Fruit fly (Drosophila melanogaster) whole organism, embryonic: ENCODE data around the gene CG16736.

Source experiments
- CG10959 ChIP-seq: fragments of 200-800 bp; sonication (Bioruptor generic); IDR thresholded peaks from 2 replicates; pipeline ENCODE4 v1.3.6; 2022; ENCODE audit warnings: missing biosample characterization, missing genetic modification characterization
- CG11093 ChIP-seq: fragments of 200-800 bp; sonication (Bioruptor generic); IDR thresholded peaks from 3 replicates; pipeline ENCODE4 v1.3.6; 2022; ENCODE audit warnings: missing biosample characterization, missing genetic modification characterization
- CG12071 ChIP-seq: fragments of 200-800 bp; sonication (Bioruptor generic); optimal IDR thresholded peaks from 3 replicates; lab custom pipeline; 2018; ENCODE audit warnings: missing biosample characterization, mild to moderate bottlenecking, missing genetic modification characterization
- CG13287 ChIP-seq: fragments of 200-800 bp; sonication (Bioruptor generic); IDR thresholded peaks from 2 replicates; pipeline ENCODE4 v1.3.6; 2022; ENCODE audit warnings: missing biosample characterization, missing genetic modification characterization; ENCODE audit not compliant: partially characterized antibody
- CG13424 ChIP-seq: fragments of 200-800 bp; sonication (Bioruptor generic); optimal IDR thresholded peaks from 2 replicates; lab custom pipeline; 2019; ENCODE audit warnings: missing biosample characterization, mild to moderate bottlenecking, missing genetic modification characterization, moderate library complexity
- CG15514 ChIP-seq: fragments of 200-800 bp; sonication (Bioruptor generic); optimal IDR thresholded peaks from 3 replicates; lab custom pipeline; 2017; ENCODE audit warnings: missing biosample characterization, missing genetic modification characterization, mild to moderate bottlenecking, moderate library complexity, missing genetic modification reagents
- CG15696 ChIP-seq: fragments of 200-800 bp; sonication (Bioruptor generic); optimal IDR thresholded peaks from 2 replicates; lab custom pipeline; 2019; ENCODE audit warnings: missing biosample characterization, mild to moderate bottlenecking, missing genetic modification characterization, moderate library complexity
- CG17186 ChIP-seq: fragments of 200-800 bp; sonication (Bioruptor generic); optimal IDR thresholded peaks from 3 replicates; lab custom pipeline; 2017; ENCODE audit warnings: missing biosample characterization, missing genetic modification reagents, missing genetic modification characterization
- CG31441 ChIP-seq: fragments of 200-800 bp; sonication (Bioruptor generic); IDR thresholded peaks from 2 replicates; pipeline ENCODE4 v1.3.6; 2022; ENCODE audit warnings: missing biosample characterization, missing genetic modification characterization
- CG3407 ChIP-seq: fragments of 200-800 bp; sonication (Bioruptor generic); optimal IDR thresholded peaks from 2 replicates; lab custom pipeline; 2018; ENCODE audit warnings: missing biosample characterization, mild to moderate bottlenecking, missing genetic modification characterization
- CG3726 ChIP-seq: fragments of 200-800 bp; sonication (Bioruptor generic); IDR thresholded peaks from 3 replicates; pipeline ENCODE4, ENCODE4 v1.3.6; 2022; ENCODE audit warnings: missing biosample characterization, missing genetic modification characterization
- CG4282 ChIP-seq: fragments of 200-800 bp; sonication (Bioruptor generic); optimal IDR thresholded peaks from 2 replicates; lab custom pipeline; 2016; ENCODE audit warnings: missing biosample characterization, missing genetic modification characterization
- CG6813 ChIP-seq: fragments of 200-800 bp; sonication (Bioruptor generic); optimal IDR thresholded peaks from 2 replicates; lab custom pipeline; 2017; ENCODE audit warnings: missing biosample characterization, missing genetic modification characterization, mild to moderate bottlenecking, moderate library complexity, missing genetic modification reagents
- CG7271 ChIP-seq: fragments of 200-800 bp; sonication (Bioruptor generic); optimal IDR thresholded peaks from 2 replicates; lab custom pipeline; 2018; ENCODE audit warnings: missing biosample characterization, mild to moderate bottlenecking, missing genetic modification characterization, moderate library complexity
- CG7786 ChIP-seq: fragments of 200-800 bp; sonication (Bioruptor generic); optimal IDR thresholded peaks from 2 replicates; lab custom pipeline; 2016; ENCODE audit warnings: missing biosample characterization, missing genetic modification characterization
- CG7987 ChIP-seq: fragments of 200-800 bp; sonication (Bioruptor generic); optimal IDR thresholded peaks from 2 replicates; lab custom pipeline; 2018; ENCODE audit warnings: missing biosample characterization, mild to moderate bottlenecking, missing genetic modification characterization, moderate library complexity
- CG8388 ChIP-seq: fragments of 200-800 bp; sonication (Bioruptor generic); optimal IDR thresholded peaks from 2 replicates; lab custom pipeline; 2019; ENCODE audit warnings: missing biosample characterization, mild to moderate bottlenecking, missing genetic modification characterization, moderate library complexity
- Dip2 ChIP-seq: fragments of 200-800 bp; sonication (Bioruptor generic); IDR thresholded peaks from 2 replicates; pipeline ENCODE4 v1.3.6; 2022; ENCODE audit warnings: missing biosample characterization, missing genetic modification characterization
- Dref ChIP-seq: fragments of 200-800 bp; sonication (Bioruptor generic); IDR thresholded peaks from 2 replicates; pipeline ENCODE4 v1.3.6; 2022; ENCODE audit warnings: missing biosample characterization, missing genetic modification characterization
- E2f1 ChIP-seq: fragments of 200-800 bp; sonication (Bioruptor generic); IDR thresholded peaks from 2 replicates; pipeline ENCODE4 v1.3.6; 2022; ENCODE audit warnings: missing biosample characterization, missing genetic modification characterization
- Ets65A ChIP-seq: fragments of 200-800 bp; sonication (Bioruptor generic); peaks from one replicate; lab custom pipeline; 2016; ENCODE audit warnings: missing biosample characterization, missing genetic modification characterization
- Fer3 ChIP-seq: fragments of 200-800 bp; sonication (Bioruptor generic); optimal IDR thresholded peaks from 2 replicates; lab custom pipeline; 2018; ENCODE audit warnings: missing biosample characterization, mild to moderate bottlenecking, missing genetic modification characterization, moderate library complexity
- HmgZ ChIP-seq: fragments of 200-800 bp; sonication (Bioruptor generic); optimal IDR thresholded peaks from 2 replicates; lab custom pipeline; 2018; ENCODE audit warnings: missing biosample characterization, mild to moderate bottlenecking, missing genetic modification characterization
- MBD-R2 ChIP-seq: fragments of 200-800 bp; sonication (Bioruptor generic); IDR thresholded peaks from 2 replicates; pipeline ENCODE4 v1.3.6; 2022; ENCODE audit warnings: missing biosample characterization, missing genetic modification characterization
- NFAT ChIP-seq: fragments of 200-800 bp; sonication (Bioruptor generic); IDR thresholded peaks from 2 replicates; pipeline ENCODE4 v1.3.6; 2022; ENCODE audit warnings: missing biosample characterization, missing genetic modification characterization
- Nf-YB ChIP-seq: fragments of 200-800 bp; sonication (Bioruptor generic); optimal IDR thresholded peaks from 3 replicates; lab custom pipeline; 2019; ENCODE audit warnings: missing biosample characterization, mild to moderate bottlenecking, missing genetic modification characterization, moderate library complexity
- Sry-β ChIP-seq: fragments of 200-800 bp; sonication (Bioruptor generic); optimal IDR thresholded peaks from 2 replicates; lab custom pipeline; 2018; ENCODE audit warnings: missing biosample characterization, mild to moderate bottlenecking, missing genetic modification characterization, moderate library complexity
- Taf1 ChIP-seq: fragments of 200-800 bp; sonication (Bioruptor generic); IDR thresholded peaks from 2 replicates; pipeline ENCODE4 v1.3.6; 2022; ENCODE audit warnings: missing biosample characterization, missing genetic modification characterization
- Usf ChIP-seq: fragments of 200-800 bp; sonication (Bioruptor generic); optimal IDR thresholded peaks from 2 replicates; lab custom pipeline; 2017; ENCODE audit warnings: missing genotype, missing biosample characterization, missing genetic modification characterization
- cad ChIP-seq: fragments of >200 bp; optimal IDR thresholded peaks from 2 replicates; lab custom pipeline; 2017; ENCODE audit warnings: missing biosample characterization, missing genetic modification characterization
- cas ChIP-seq: fragments of 200-800 bp; sonication (Bioruptor generic); IDR thresholded peaks from 2 replicates; pipeline ENCODE4 v1.3.6; 2022; ENCODE audit warnings: missing biosample characterization, missing genetic modification characterization
- crc ChIP-seq: fragments of 200-800 bp; sonication (Bioruptor generic); optimal IDR thresholded peaks from 2 replicates; lab custom pipeline; 2016; ENCODE audit warnings: missing biosample characterization, missing genetic modification characterization
- crp ChIP-seq, 2 experiments: fragments of 200-800 bp; sonication (Bioruptor generic); optimal IDR thresholded peaks; 2 replicates in 1 of 2; 3 replicates in 1 of 2; lab custom pipeline; 2017; ENCODE audit warnings: missing biosample characterization in 2 of 2, missing genetic modification characterization in 2 of 2, mild to moderate bottlenecking in 1 of 2, moderate library complexity in 1 of 2
- eve ChIP-seq, 2 experiments: fragments of >200 bp; optimal IDR thresholded peaks; 2 replicates each; lab custom pipeline; 2017; ENCODE audit warnings: missing biosample characterization in 2 of 2, missing genetic modification characterization in 2 of 2
- fu2 ChIP-seq: fragments of 200-800 bp; sonication (Bioruptor generic); optimal IDR thresholded peaks from 2 replicates; lab custom pipeline; 2016; ENCODE audit warnings: missing biosample characterization, missing genetic modification characterization
- gem ChIP-seq: fragments of 200-800 bp; sonication (Bioruptor generic); optimal IDR thresholded peaks from 2 replicates; lab custom pipeline; 2019; ENCODE audit warnings: missing biosample characterization, mild to moderate bottlenecking, missing genetic modification characterization, moderate library complexity
- gfzf ChIP-seq: fragments of 200-800 bp; sonication (Bioruptor generic); optimal IDR thresholded peaks from 2 replicates; lab custom pipeline; 2016; ENCODE audit warnings: missing biosample characterization, mild to moderate bottlenecking, missing genetic modification characterization, moderate library complexity
- grn ChIP-seq: fragments of 200-800 bp; sonication (Bioruptor generic); optimal IDR thresholded peaks from 3 replicates; lab custom pipeline; 2017; ENCODE audit warnings: missing biosample characterization, missing genetic modification characterization
- gsb ChIP-seq: fragments of 200-800 bp; sonication (Bioruptor generic); IDR thresholded peaks from 2 replicates; pipeline ENCODE4 v1.3.6; 2022; ENCODE audit warnings: missing biosample characterization, missing genetic modification characterization
- kah ChIP-seq: fragments of 200-800 bp; sonication (Bioruptor generic); optimal IDR thresholded peaks from 2 replicates; lab custom pipeline; 2018; ENCODE audit warnings: missing biosample characterization, mild to moderate bottlenecking, missing genetic modification characterization
- knrl ChIP-seq: fragments of 200-800 bp; sonication (Bioruptor generic); IDR thresholded peaks from 3 replicates; pipeline ENCODE4 v1.3.6; 2022; ENCODE audit warnings: missing biosample characterization, missing genetic modification characterization; ENCODE audit not compliant: partially characterized antibody
- mirr ChIP-seq: fragments of 200-800 bp; sonication (Bioruptor generic); optimal IDR thresholded peaks from 3 replicates; lab custom pipeline; 2018; ENCODE audit warnings: missing biosample characterization, mild to moderate bottlenecking, missing genetic modification characterization
- mld ChIP-seq: fragments of 200-800 bp; sonication (Bioruptor generic); IDR thresholded peaks from 3 replicates; pipeline ENCODE4 v1.3.6; 2022; ENCODE audit warnings: missing biosample characterization, missing genetic modification characterization; ENCODE audit not compliant: partially characterized antibody
- nerfin-2 ChIP-seq: fragments of 200-800 bp; sonication (Bioruptor generic); IDR thresholded peaks from 2 replicates; pipeline ENCODE4 v1.3.6; 2022; ENCODE audit warnings: missing biosample characterization, missing genetic modification characterization; ENCODE audit not compliant: partially characterized antibody
- peb ChIP-seq: fragments of 200-800 bp; sonication (Bioruptor generic); IDR thresholded peaks from 2 replicates; pipeline ENCODE4 v1.3.6; 2022; ENCODE audit warnings: missing biosample characterization, missing genetic modification characterization
- repo ChIP-seq: fragments of 200-800 bp; sonication (Bioruptor generic); optimal IDR thresholded peaks from 2 replicates; lab custom pipeline; 2016; ENCODE audit warnings: missing biosample characterization, missing genetic modification characterization
- sim ChIP-seq: fragments of 200-800 bp; sonication (Bioruptor generic); IDR thresholded peaks from 2 replicates; pipeline ENCODE4 v1.3.6; 2022; ENCODE audit warnings: missing biosample characterization, missing genetic modification characterization
- sob ChIP-seq: fragments of 200-800 bp; sonication (Bioruptor generic); IDR thresholded peaks from 2 replicates; pipeline ENCODE4 v1.3.6; 2022; ENCODE audit warnings: missing biosample characterization, missing genetic modification characterization
- tll ChIP-seq, 2 experiments: fragments of 200-800 bp in 1 of 2; fragments of >200 bp in 1 of 2; sonication (Bioruptor generic) in 1 of 2; optimal IDR thresholded peaks; 2 replicates each; lab custom pipeline; 2017 to 2019; ENCODE audit warnings: missing biosample characterization in 2 of 2, missing genetic modification characterization in 2 of 2, mild to moderate bottlenecking in 1 of 2, moderate library complexity in 1 of 2
- ttk ChIP-seq: fragments of 200-800 bp; sonication (Bioruptor generic); IDR thresholded peaks from 2 replicates; pipeline ENCODE4 v2.1.2; 2022; ENCODE audit warnings: missing biosample characterization, missing genetic modification characterization
- wor ChIP-seq: fragments of 200-800 bp; sonication (Bioruptor generic); IDR thresholded peaks from 2 replicates; pipeline ENCODE4 v1.3.6; 2022; ENCODE audit warnings: missing biosample characterization, missing genetic modification characterization

Gene CG16736

dm6 chr3R:9214235-9214634 is 43.3 kb downstream of the CG16736 start (continued):
- TF ChIP-seq tll (GFP tag; optimal IDR thresholded peaks at IDR 0.05; lab: Kevin White, UChicago), result no peak
- no peak for TF ChIP-seq CG3407 (GFP tag; lab: Kevin White, UChicago)
- TF ChIP-seq CG4282 (GFP tag; lab: Kevin White, UChicago), result no peak
- TF ChIP-seq fu2 (GFP tag; lab: Kevin White, UChicago), result no peak
- TF ChIP-seq gfzf (GFP tag; lab: Kevin White, UChicago), result no peak
- no peak for TF ChIP-seq CG15696 (tag; lab: Kevin White, UChicago)
- TF ChIP-seq HmgZ (tag; lab: Kevin White, UChicago), result peak; percentile 2
- no peak for TF ChIP-seq crc (GFP tag; lab: Kevin White, UChicago)
- no peak for TF ChIP-seq CG12071 (GFP tag; lab: Kevin White, UChicago)
- no peak for TF ChIP-seq CG7271
- TF ChIP-seq sim (GFP tag; lab: Robert Waterston, UW), result no peak
- peak; percentile 30 for TF ChIP-seq Ets65A (GFP tag; lab: Kevin White, UChicago)
- TF ChIP-seq Fer3 (tag; lab: Kevin White, UChicago), result no peak
- no peak for TF ChIP-seq eve (GFP tag; optimal IDR thresholded peaks at IDR 0.05; lab: Kevin White, UChicago)
- no peak for TF ChIP-seq kah
- peak; percentile 93 for TF ChIP-seq cad
- TF ChIP-seq Usf, result no peak
- TF ChIP-seq CG6813 (GFP tag; lab: Kevin White, UChicago), result no peak
- TF ChIP-seq CG17186 (GFP tag; lab: Kevin White, UChicago), result no peak
- TF ChIP-seq wor (GFP tag; lab: Robert Waterston, UW), result no peak
- no peak for TF ChIP-seq gsb (GFP tag; lab: Robert Waterston, UW)
- TF ChIP-seq CG10959 (GFP tag; lab: Robert Waterston, UW), result no peak
- peak; percentile 19 for TF ChIP-seq gem (tag; lab: Kevin White, UChicago)
- no peak for TF ChIP-seq crp (GFP tag; optimal IDR thresholded peaks at IDR 0.05; lab: Kevin White, UChicago)
- TF ChIP-seq Nf-YB (GFP tag; lab: Kevin White, UChicago), result no peak
- no peak for TF ChIP-seq Taf1 (GFP tag; lab: Robert Waterston, UW)
- no peak for TF ChIP-seq CG15514 (GFP tag; lab: Kevin White, UChicago)
- no peak for TF ChIP-seq mirr (GFP tag; lab: Kevin White, UChicago)
- 0 out of 2 replicates have a peak, but pooled peaks have one; percentile 14 for TF ChIP-seq CG31441 (GFP tag; lab: Robert Waterston, UW)
- no peak for TF ChIP-seq sob
- TF ChIP-seq ttk (GFP tag; lab: Robert Waterston, UW), result no peak
- no peak for TF ChIP-seq peb
- no peak for TF ChIP-seq CG7786
- no peak for TF ChIP-seq CG3726 (GFP tag; lab: Robert Waterston, UW)
- TF ChIP-seq Dref, result no peak
- no peak for TF ChIP-seq CG8388
- TF ChIP-seq cas, result 0 out of 2 replicates have a peak, but pooled peaks have one; percentile 15
- no peak for TF ChIP-seq CG13287 (GFP tag; lab: Robert Waterston, UW)
- no peak for TF ChIP-seq CG7987 (GFP tag; lab: Kevin White, UChicago)
- no peak for TF ChIP-seq grn (GFP tag; lab: Kevin White, UChicago)
- TF ChIP-seq MBD-R2 (GFP tag; lab: Robert Waterston, UW), result no peak
- no peak for TF ChIP-seq CG13424
- no peak for TF ChIP-seq Dip2 (GFP tag; lab: Robert Waterston, UW)
- no peak for TF ChIP-seq mld (GFP tag; lab: Robert Waterston, UW)
- no peak for TF ChIP-seq E2f1 (GFP tag; lab: Robert Waterston, UW)
- no peak for TF ChIP-seq repo (GFP tag; lab: Kevin White, UChicago)
- TF ChIP-seq nerfin-2 (GFP tag; lab: Robert Waterston, UW), result no peak
- TF ChIP-seq NFAT (GFP tag; lab: Robert Waterston, UW), result no peak
- no peak for TF ChIP-seq Sry-β (GFP tag; lab: Kevin White, UChicago)
- no peak for TF ChIP-seq CG11093 (GFP tag; lab: Robert Waterston, UW)
- TF ChIP-seq knrl (GFP tag; lab: Robert Waterston, UW), result peak; percentile 77
